Comparison of ENCODE assay signal across 1 worm cellular context in the genomic region with DNA sequence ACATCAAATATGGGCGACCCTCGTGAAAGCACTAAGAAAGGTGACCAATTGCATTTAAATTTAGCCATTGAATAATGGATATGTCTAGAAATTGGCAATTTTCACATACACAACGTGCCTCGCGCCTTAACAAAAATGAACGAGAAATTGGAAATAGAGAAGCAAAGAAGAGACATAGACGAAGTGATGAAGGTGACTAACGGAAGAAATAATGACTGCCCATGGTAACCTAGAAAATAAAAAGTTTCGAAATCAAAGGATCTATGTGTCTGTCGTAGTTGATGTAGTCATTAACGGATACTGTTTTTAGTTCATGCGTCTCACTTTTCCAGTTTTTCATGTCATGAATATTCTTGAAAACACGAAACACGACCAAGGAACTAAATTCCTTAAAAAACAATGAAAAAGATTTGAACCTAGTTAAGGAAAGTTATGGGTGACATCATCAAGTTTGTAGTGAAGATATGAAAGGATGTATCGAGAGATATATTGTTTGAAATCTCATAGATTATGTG.
TF ChIP-seq lines count a peak whose summit lies in the region.

No protein-coding gene starts in this region.

TF ChIP-seq in whole organism, L1 larva, 84 proteins besides CTCF, POLR2A, EP300 and RAD21 (continued from another document):
- no peak for TF ChIP-seq lsy-2 (tag; optimal IDR thresholded peaks at IDR 0.05; lab: Kevin White, UChicago)
- no peak for TF ChIP-seq egl-13 (tag; optimal IDR thresholded peaks at IDR 0.05; lab: Kevin White, UChicago)
- no peak for TF ChIP-seq vab-15 (tag; optimal IDR thresholded peaks at IDR 0.05; lab: Kevin White, UChicago)
- TF ChIP-seq unc-98 (GFP tag; IDR thresholded peaks at IDR 0.05; lab: Robert Waterston, UW), result no peak
- no peak for TF ChIP-seq fkh-4 (tag; optimal IDR thresholded peaks at IDR 0.05; lab: Kevin White, UChicago; ENCODE audit: borderline replicate concordance)
- no peak for TF ChIP-seq nhr-84 (tag; optimal IDR thresholded peaks at IDR 0.05; lab: Kevin White, UChicago)
- no peak for TF ChIP-seq nhr-12 (tag; optimal IDR thresholded peaks at IDR 0.05; lab: Kevin White, UChicago)
- no peak for TF ChIP-seq hlh-17 (GFP tag; optimal IDR thresholded peaks at IDR 0.05; lab: Kevin White, UChicago; ENCODE audit: borderline replicate concordance)
- no peak for TF ChIP-seq tbx-2 (tag; optimal IDR thresholded peaks at IDR 0.05; lab: Kevin White, UChicago)
- TF ChIP-seq egl-27 (tag; optimal IDR thresholded peaks at IDR 0.05; lab: Kevin White, UChicago), result no peak
- no peak for TF ChIP-seq snpc-4 (tag; optimal IDR thresholded peaks at IDR 0.05; lab: Kevin White, UChicago)
- no peak for TF ChIP-seq zip-4 (GFP tag; optimal IDR thresholded peaks at IDR 0.05; lab: Kevin White, UChicago)
- no peak for TF ChIP-seq nhr-77 (tag; optimal IDR thresholded peaks at IDR 0.05; lab: Kevin White, UChicago)
- TF ChIP-seq unc-130 (tag; optimal IDR thresholded peaks at IDR 0.05; lab: Kevin White, UChicago), result no peak
- TF ChIP-seq ceh-8 (GFP tag; optimal IDR thresholded peaks at IDR 0.05; lab: Kevin White, UChicago), result no peak
- TF ChIP-seq sox-4 (tag; optimal IDR thresholded peaks at IDR 0.05; lab: Kevin White, UChicago), result no peak
- no peak for TF ChIP-seq lin-39 (tag; optimal IDR thresholded peaks at IDR 0.05; lab: Kevin White, UChicago)
- no peak for TF ChIP-seq ceh-63 (GFP tag; optimal IDR thresholded peaks at IDR 0.05; lab: Kevin White, UChicago)
- TF ChIP-seq sptf-1 (tag; optimal IDR thresholded peaks at IDR 0.05; lab: Kevin White, UChicago), result no peak
- TF ChIP-seq lin-13 (GFP tag; optimal IDR thresholded peaks at IDR 0.05; lab: Kevin White, UChicago), result no peak
- no peak for TF ChIP-seq mdl-1 (tag; optimal IDR thresholded peaks at IDR 0.05; lab: Kevin White, UChicago)
- TF ChIP-seq efl-1 (optimal IDR thresholded peaks at IDR 0.05; lab: Kevin White, UChicago), result no peak
- TF ChIP-seq efl-1 (GFP tag; optimal IDR thresholded peaks at IDR 0.05 in 1 of 2; lab: Kevin White, UChicago), result peak in 1 of 2 experiments; percentile 73
